Worm (Caenorhabditis elegans) whole organism, young adult: ENCODE data around the gene F28C6.5.

Experiments
- B0035.1 ChIP-seq: sonication (generic microtip); optimal IDR thresholded peaks from 2 replicates; lab custom pipeline; 2016; ENCODE audit warnings: missing genetic modification characterization, mild to moderate bottlenecking, missing compliant biosample characterization, missing genotype, missing genetic modification reagents
- D2030.7 ChIP-seq: fragments of 200-800 bp; sonication (Bioruptor generic); IDR thresholded peaks from 2 replicates; pipeline ENCODE4 v1.3.6; 2022; ENCODE audit warnings: missing genetic modification reagents, missing genetic modification characterization, missing compliant biosample characterization
- F10E7.11 ChIP-seq: sonication (generic microtip); optimal IDR thresholded peaks from 2 replicates; lab custom pipeline; 2017; ENCODE audit warnings: mild to moderate bottlenecking, missing genetic modification characterization, moderate library complexity, missing compliant biosample characterization
- F22D6.2 ChIP-seq: sonication (generic microtip); optimal IDR thresholded peaks from 2 replicates; lab custom pipeline; 2016; ENCODE audit warnings: mild to moderate bottlenecking, missing genetic modification characterization, missing compliant biosample characterization
- F23B12.7 ChIP-seq: sonication (generic microtip); optimal IDR thresholded peaks from 2 replicates; lab custom pipeline; 2017; ENCODE audit warnings: missing genetic modification characterization, mild to moderate bottlenecking, missing compliant biosample characterization, antibody characterized with exemption, moderate library complexity; ENCODE audit not compliant: insufficient read depth
- F39B2.1 ChIP-seq: fragments of 200-800 bp; sonication (Bioruptor generic); IDR thresholded peaks from 2 replicates; pipeline ENCODE4 v1.3.6; 2022; ENCODE audit warnings: missing genetic modification reagents, missing genetic modification characterization, missing compliant biosample characterization
- F49E8.2 ChIP-seq: sonication (generic microtip); optimal IDR thresholded peaks from 3 replicates; lab custom pipeline; 2017; ENCODE audit warnings: missing genetic modification characterization, mild to moderate bottlenecking, missing compliant biosample characterization, antibody characterized with exemption, moderate library complexity; ENCODE audit not compliant: insufficient read depth
- F57C9.4 ChIP-seq: sonication (generic microtip); optimal IDR thresholded peaks from 2 replicates; lab custom pipeline; 2017; ENCODE audit warnings: mild to moderate bottlenecking, missing genetic modification characterization, missing compliant biosample characterization
- K11D2.4 ChIP-seq: fragments of 200-800 bp; sonication (Bioruptor generic); IDR thresholded peaks from 2 replicates; pipeline ENCODE4 v1.3.6; 2022; ENCODE audit warnings: missing genetic modification reagents, missing genetic modification characterization, missing compliant biosample characterization
- K12H6.12 ChIP-seq: fragments of 200-800 bp; sonication (Bioruptor generic); optimal IDR thresholded peaks from 2 replicates; lab custom pipeline; 2018; ENCODE audit warnings: mild to moderate bottlenecking, missing genetic modification characterization, missing compliant biosample characterization
- Y53F4B.3 ChIP-seq: fragments of 200-800 bp; sonication (Bioruptor generic); IDR thresholded peaks from 2 replicates; pipeline ENCODE4 v1.3.6; 2022; ENCODE audit warnings: missing genetic modification reagents, missing genetic modification characterization, missing compliant biosample characterization
- Y53G8AR.9 ChIP-seq: fragments of 200-800 bp; sonication (Bioruptor generic); conservative IDR thresholded peaks from 2 replicates; pipeline ENCODE4 v1.3.6; 2022; ENCODE audit warnings: missing genetic modification reagents, missing genetic modification characterization, missing compliant biosample characterization
- Y56A3A.18 ChIP-seq: fragments of 200-800 bp; sonication (Bioruptor generic); IDR thresholded peaks from 2 replicates; pipeline ENCODE4 v1.3.6; 2022; ENCODE audit warnings: missing genetic modification reagents, missing genetic modification characterization, missing compliant biosample characterization
- ama-1 ChIP-seq, 3 experiments: fragments of 150-350 bp in 1 of 3; sonication (generic microtip) in 2 of 3; optimal IDR thresholded peaks; 2 replicates each; lab custom pipeline; 2014 to 2018; ENCODE audit warnings: missing biosample characterization in 2 of 3, missing genetic modification characterization in 2 of 3, missing genetic modification reagents in 2 of 3
- aptf-2 ChIP-seq: fragments of 200-800 bp; sonication (Bioruptor generic); conservative IDR thresholded peaks from 2 replicates; pipeline ENCODE4 v1.3.6; 2022; ENCODE audit warnings: missing genetic modification reagents, missing genetic modification characterization, missing compliant biosample characterization
- attf-3 ChIP-seq: fragments of 200-800 bp; sonication (Bioruptor generic); conservative IDR thresholded peaks from 2 replicates; pipeline ENCODE4 v1.3.6; 2022; ENCODE audit warnings: missing genetic modification reagents, missing genetic modification characterization, missing compliant biosample characterization
- bed-1 ChIP-seq: fragments of 200-800 bp; sonication (Bioruptor generic); IDR thresholded peaks from 2 replicates; pipeline ENCODE4 v1.3.6; 2022; ENCODE audit warnings: missing genetic modification reagents, missing genetic modification characterization, missing compliant biosample characterization
- bed-2 ChIP-seq: fragments of 200-800 bp; sonication (Bioruptor generic); IDR thresholded peaks from 2 replicates; pipeline ENCODE4 v1.3.6; 2022; ENCODE audit warnings: missing genetic modification reagents, missing genetic modification characterization, missing compliant biosample characterization
- cebp-1 ChIP-seq, 2 experiments: fragments of 200-800 bp in 1 of 2; sonication (Bioruptor generic) in 1 of 2; sonication (generic microtip) in 1 of 2; IDR thresholded peaks in 1 of 2; optimal IDR thresholded peaks in 1 of 2; 2 replicates each; pipeline versions ENCODE4 v1.3.6 to Lab custom; 2017 to 2022; ENCODE audit warnings: missing compliant biosample characterization in 2 of 2, missing genetic modification characterization in 2 of 2, mild to moderate bottlenecking in 1 of 2, missing genetic modification reagents in 1 of 2, moderate library complexity in 1 of 2
- cebp-2 ChIP-seq: fragments of 200-800 bp; sonication (Bioruptor generic); IDR thresholded peaks from 2 replicates; pipeline ENCODE4 v1.3.6; 2022; ENCODE audit warnings: missing genetic modification characterization, missing compliant biosample characterization
- ceh-27 ChIP-seq: fragments of 200-800 bp; sonication (Bioruptor generic); optimal IDR thresholded peaks from 2 replicates; lab custom pipeline; 2018; ENCODE audit warnings: mild to moderate bottlenecking, missing genetic modification characterization, moderate library complexity, missing compliant biosample characterization
- ceh-58 ChIP-seq: fragments of 200-800 bp; sonication (Bioruptor generic); IDR thresholded peaks from 2 replicates; pipeline ENCODE4 v1.3.6; 2022; ENCODE audit warnings: missing genetic modification characterization, missing compliant biosample characterization
- dpff-1 ChIP-seq: sonication (generic microtip); optimal IDR thresholded peaks from 2 replicates; lab custom pipeline; 2017; ENCODE audit warnings: mild to moderate bottlenecking, missing genetic modification characterization, missing compliant biosample characterization
- ets-4 ChIP-seq: fragments of 200-800 bp; sonication (Bioruptor generic); optimal IDR thresholded peaks from 2 replicates; lab custom pipeline; 2018; ENCODE audit warnings: mild to moderate bottlenecking, missing genetic modification characterization, missing compliant biosample characterization
- hlh-12 ChIP-seq: sonication (generic microtip); optimal IDR thresholded peaks from 2 replicates; lab custom pipeline; 2016; ENCODE audit warnings: missing genetic modification characterization, missing compliant biosample characterization
- hsf-1 ChIP-seq: fragments of 200-800 bp; sonication (Bioruptor generic); IDR thresholded peaks from 2 replicates; pipeline ENCODE4 v1.3.6; 2022; ENCODE audit warnings: missing genetic modification reagents, missing genetic modification characterization, missing compliant biosample characterization
- let-526 ChIP-seq: fragments of 200-800 bp; sonication (Bioruptor generic); IDR thresholded peaks from 2 replicates; pipeline ENCODE4 v1.3.6; 2022; ENCODE audit warnings: missing genetic modification reagents, missing genetic modification characterization, missing compliant biosample characterization
- let-607 ChIP-seq, 2 experiments: fragments of 200-800 bp in 1 of 2; sonication (Bioruptor generic) in 1 of 2; sonication (generic microtip) in 1 of 2; optimal IDR thresholded peaks; 2 replicates each; lab custom pipeline; 2016 to 2018; ENCODE audit warnings: mild to moderate bottlenecking in 2 of 2, missing compliant biosample characterization in 2 of 2, missing genetic modification characterization in 2 of 2, moderate library complexity in 2 of 2, missing genotype in 1 of 2
- lin-54 ChIP-seq: fragments of 200-800 bp; sonication (Bioruptor generic); optimal IDR thresholded peaks from 2 replicates; lab custom pipeline; 2018; ENCODE audit warnings: mild to moderate bottlenecking, missing genetic modification characterization, missing compliant biosample characterization
- lir-1 ChIP-seq: fragments of 200-800 bp; sonication (Bioruptor generic); conservative IDR thresholded peaks from 2 replicates; pipeline ENCODE4 v1.3.6; 2022; ENCODE audit warnings: missing genetic modification reagents, missing genetic modification characterization, missing compliant biosample characterization
- madf-10 ChIP-seq: sonication (generic microtip); optimal IDR thresholded peaks from 2 replicates; lab custom pipeline; 2016; ENCODE audit warnings: mild to moderate bottlenecking, missing genetic modification characterization, missing compliant biosample characterization
- madf-8 ChIP-seq: fragments of 200-800 bp; sonication (Bioruptor generic); conservative IDR thresholded peaks from 2 replicates; pipeline ENCODE4 v1.3.6; 2022; ENCODE audit warnings: missing genetic modification reagents, missing genetic modification characterization, missing compliant biosample characterization
- mcd-1 ChIP-seq: fragments of 200-800 bp; sonication (Bioruptor generic); IDR thresholded peaks from 2 replicates; pipeline ENCODE4 v1.3.6; 2022; ENCODE audit warnings: missing genetic modification reagents, missing genetic modification characterization, missing compliant biosample characterization
- nfya-1 ChIP-seq: sonication (generic microtip); optimal IDR thresholded peaks from 2 replicates; lab custom pipeline; 2017; ENCODE audit warnings: antibody characterized with exemption, missing compliant biosample characterization, missing genetic modification characterization, borderline replicate concordance; ENCODE audit not compliant: insufficient read depth
- nfyb-1 ChIP-seq: fragments of 200-800 bp; sonication (Bioruptor generic); IDR thresholded peaks from 2 replicates; pipeline ENCODE4 v1.3.6; 2022; ENCODE audit warnings: missing genetic modification reagents, missing genetic modification characterization, missing compliant biosample characterization
- nhr-80 ChIP-seq: sonication (generic microtip); optimal IDR thresholded peaks from 2 replicates; lab custom pipeline; 2016; ENCODE audit warnings: missing genetic modification characterization, missing compliant biosample characterization
- rcor-1 ChIP-seq: fragments of 200-800 bp; sonication (Bioruptor generic); IDR thresholded peaks from 2 replicates; pipeline ENCODE4 v1.3.6; 2022; ENCODE audit warnings: missing genetic modification reagents, missing genetic modification characterization, missing compliant biosample characterization
- repo-1 ChIP-seq: sonication (generic microtip); optimal IDR thresholded peaks from 2 replicates; lab custom pipeline; 2017; ENCODE audit warnings: mild to moderate bottlenecking, missing genetic modification characterization, missing compliant biosample characterization
- rpc-1 ChIP-seq, 2 experiments: fragments of 150-350 bp in 1 of 2; sonication (generic microtip) in 1 of 2; optimal IDR thresholded peaks; 2 replicates each; lab custom pipeline; 2014 to 2018; ENCODE audit warnings: missing biosample characterization in 1 of 2, missing genetic modification characterization in 1 of 2, missing genetic modification reagents in 1 of 2, missing genotype in 1 of 2
- snpc-1.3 ChIP-seq: sonication (generic microtip); optimal IDR thresholded peaks from 2 replicates; lab custom pipeline; 2017; ENCODE audit warnings: missing genetic modification characterization, mild to moderate bottlenecking, missing compliant biosample characterization, antibody characterized with exemption, moderate library complexity, missing genotype, missing genetic modification reagents; ENCODE audit not compliant: insufficient read depth
- tbx-9 ChIP-seq: sonication (generic microtip); optimal IDR thresholded peaks from 2 replicates; lab custom pipeline; 2016; ENCODE audit warnings: borderline replicate concordance, missing genetic modification characterization, inconsistent platforms, missing compliant biosample characterization
- xnd-1 ChIP-seq: sonication (generic microtip); optimal IDR thresholded peaks from 2 replicates; lab custom pipeline; 2016; ENCODE audit warnings: missing genotype, missing genetic modification reagents, missing genetic modification characterization, missing compliant biosample characterization
- ztf-22 ChIP-seq: fragments of 200-800 bp; sonication (Bioruptor generic); optimal IDR thresholded peaks from 2 replicates; lab custom pipeline; 2018; ENCODE audit warnings: mild to moderate bottlenecking, missing genetic modification characterization, moderate library complexity, missing compliant biosample characterization
- ztf-25 ChIP-seq: fragments of 200-800 bp; sonication (Bioruptor generic); IDR thresholded peaks from 2 replicates; pipeline ENCODE4 v1.3.6; 2022; ENCODE audit warnings: missing genetic modification reagents, missing genetic modification characterization, missing compliant biosample characterization
- ztf-28 ChIP-seq: fragments of 200-800 bp; sonication (Bioruptor generic); IDR thresholded peaks from 2 replicates; pipeline ENCODE4 v1.3.6; 2022; ENCODE audit warnings: missing genetic modification reagents, missing genetic modification characterization, missing compliant biosample characterization
- ztf-3 ChIP-seq: fragments of 200-800 bp; sonication (Bioruptor generic); optimal IDR thresholded peaks from 2 replicates; lab custom pipeline; 2018; ENCODE audit warnings: mild to moderate bottlenecking, missing genetic modification characterization, missing compliant biosample characterization

F28C6.5 gene

DNA sequence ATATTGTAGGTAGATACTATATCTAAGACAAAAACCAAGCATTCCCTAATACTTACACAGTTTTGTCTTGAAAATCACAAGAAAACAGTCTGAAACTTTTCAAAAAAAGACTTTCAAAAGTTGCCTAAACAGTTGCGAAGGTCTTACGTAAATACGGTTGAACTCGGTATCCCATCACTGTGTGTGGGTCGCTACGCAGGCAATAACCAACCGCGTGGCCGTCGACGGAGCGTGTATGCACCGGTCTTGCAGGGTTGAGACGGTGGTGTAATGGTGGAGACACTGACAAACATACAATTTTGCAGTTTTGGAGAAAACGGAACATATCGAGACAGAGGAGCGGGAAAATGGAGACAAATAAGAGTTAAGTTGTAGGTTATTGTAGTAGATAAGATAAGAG lies 38.1 kb upstream of the F28C6.5 start, which contains the start of gene iff-2 (continued):
- TF ChIP-seq madf-8 (GFP tag; lab: Robert Waterston, UW) = no peak
- TF ChIP-seq madf-10 (tag; lab: Kevin White, UChicago) = peak; percentile 95
- TF ChIP-seq nhr-80 (tag; lab: Kevin White, UChicago) = peak; percentile 100
- TF ChIP-seq let-526 (GFP tag; lab: Robert Waterston, UW) = peak; percentile 96
- TF ChIP-seq K11D2.4 (GFP tag; lab: Robert Waterston, UW) = peak; percentile 97
- peak; percentile 45; the same call in 1 of the 2 replicates for TF ChIP-seq aptf-2
- TF ChIP-seq hlh-12 (tag; lab: Kevin White, UChicago) = no peak
- TF ChIP-seq Y56A3A.18 (GFP tag; lab: Robert Waterston, UW) = peak; percentile 77; the same call in 1 of the 2 replicates
- TF ChIP-seq F23B12.7 (tag; lab: Kevin White, UChicago) = peak; percentile 95
- peak; percentile 85 for TF ChIP-seq attf-3 (GFP tag; lab: Robert Waterston, UW)
- peak; percentile 100 for TF ChIP-seq mcd-1 (GFP tag; lab: Robert Waterston, UW)
- TF ChIP-seq F49E8.2 (tag; lab: Kevin White, UChicago) = no peak
- TF ChIP-seq cebp-2 = 0 out of 2 replicates have a peak, but pooled peaks have one; percentile 51
- TF ChIP-seq cebp-1 (GFP tag; IDR thresholded peaks at IDR 0.05; lab: Robert Waterston, UW) = peak; percentile 89
- peak; percentile 97 for TF ChIP-seq cebp-1 (tag; optimal IDR thresholded peaks at IDR 0.05; lab: Kevin White, UChicago)
- peak; percentile 72; the same call in 1 of the 2 replicates for TF ChIP-seq ztf-28 (GFP tag; lab: Robert Waterston, UW)
- TF ChIP-seq F39B2.1 (GFP tag; lab: Robert Waterston, UW) = no peak
- peak; percentile 90 for TF ChIP-seq F22D6.2 (tag; lab: Kevin White, UChicago)
- TF ChIP-seq nfyb-1 (GFP tag; lab: Robert Waterston, UW) = peak; percentile 97
- TF ChIP-seq bed-1 (GFP tag; lab: Robert Waterston, UW) = no peak
- peak; percentile 98 for TF ChIP-seq lin-54
- peak; percentile 100 for TF ChIP-seq ceh-27 (GFP tag; lab: Kevin White, UChicago)
- peak; percentile 6 for TF ChIP-seq rpc-1 (optimal IDR thresholded peaks at IDR 0.05; lab: Kevin White, UChicago)
- no peak for TF ChIP-seq rpc-1 (tag; optimal IDR thresholded peaks at IDR 0.05; lab: Kevin White, UChicago)
- TF ChIP-seq B0035.1 (tag; lab: Kevin White, UChicago) = peak; percentile 78
- peak; percentile 95 for TF ChIP-seq ztf-22 (GFP tag; lab: Kevin White, UChicago)
- TF ChIP-seq F57C9.4 (tag; lab: Kevin White, UChicago) = no peak
- no peak for TF ChIP-seq nfya-1
- peak; percentile 99 for TF ChIP-seq let-607 (tag; optimal IDR thresholded peaks at IDR 0.05; lab: Kevin White, UChicago)
- TF ChIP-seq D2030.7 (GFP tag; lab: Robert Waterston, UW) = no peak
- peak; percentile 99 for TF ChIP-seq ets-4 (GFP tag; lab: Kevin White, UChicago)
- TF ChIP-seq ceh-58 = no peak
- peak; percentile 99 for TF ChIP-seq K12H6.12 (tag; lab: Kevin White, UChicago)
- TF ChIP-seq tbx-9 = no peak
- peak; percentile 84; the same call in 1 of the 2 replicates for TF ChIP-seq bed-2 (GFP tag; lab: Robert Waterston, UW)
- peak; percentile 93 for TF ChIP-seq ztf-3
- peak; percentile 93 for TF ChIP-seq repo-1 (tag; lab: Kevin White, UChicago)
- TF ChIP-seq rcor-1 (GFP tag; lab: Robert Waterston, UW) = peak; percentile 92
- no peak for TF ChIP-seq Y53F4B.3
- 0 out of 2 replicates have a peak, but pooled peaks have one; percentile 53 for TF ChIP-seq hsf-1 (GFP tag; lab: Robert Waterston, UW)
- no peak for TF ChIP-seq xnd-1 (tag; lab: Kevin White, UChicago)
- no peak for TF ChIP-seq dpff-1 (tag; lab: Kevin White, UChicago)
- peak; percentile 23 for TF ChIP-seq F10E7.11 (tag; lab: Kevin White, UChicago)
- TF ChIP-seq snpc-1.3 (tag; lab: Kevin White, UChicago) = peak; percentile 19
- 0 out of 2 replicates have a peak, but pooled peaks have one; percentile 9 for TF ChIP-seq ztf-25 (GFP tag; lab: Robert Waterston, UW)
- TF ChIP-seq ama-1 (optimal IDR thresholded peaks at IDR 0.05; lab: Kevin White, UChicago) = peak; percentile 68
- TF ChIP-seq ama-1 (GFP tag; optimal IDR thresholded peaks at IDR 0.05; lab: Kevin White, UChicago) = no peak
- TF ChIP-seq Y53G8AR.9 (GFP tag; lab: Robert Waterston, UW) = peak; percentile 98
- TF ChIP-seq lir-1 (GFP tag; lab: Robert Waterston, UW) = peak; percentile 97
